Fruit fly (Drosophila melanogaster) whole organism, adult: ENCODE measurements around the gene sl.

Experiments
- CG11617 ChIP-seq: fragments of 200-800 bp; sonication (Bioruptor generic); optimal IDR thresholded peaks from 2 replicates; lab custom pipeline; 2017; ENCODE audit warnings: mild to moderate bottlenecking, missing biosample characterization, missing genetic modification reagents, missing genetic modification characterization
- CG12768 ChIP-seq: fragments of 200-800 bp; sonication (Bioruptor generic); optimal IDR thresholded peaks from 2 replicates; lab custom pipeline; 2017; ENCODE audit warnings: missing biosample characterization, missing genetic modification characterization, mild to moderate bottlenecking, moderate library complexity, missing genetic modification reagents
- CG14711 ChIP-seq: fragments of 200-800 bp; sonication (Bioruptor generic); optimal IDR thresholded peaks from 2 replicates; lab custom pipeline; 2018; ENCODE audit warnings: missing biosample characterization, mild to moderate bottlenecking, missing genetic modification characterization, moderate library complexity
- CG1620 ChIP-seq: fragments of 200-800 bp; sonication (Bioruptor generic); optimal IDR thresholded peaks from 2 replicates; lab custom pipeline; 2016; ENCODE audit warnings: missing biosample characterization, missing genetic modification characterization
- CG33017 ChIP-seq: fragments of 200-800 bp; sonication (Bioruptor generic); optimal IDR thresholded peaks from 2 replicates; lab custom pipeline; 2018; ENCODE audit warnings: missing biosample characterization, mild to moderate bottlenecking, missing genetic modification characterization, moderate library complexity
- CG5204 ChIP-seq: fragments of 200-800 bp; sonication (Bioruptor generic); optimal IDR thresholded peaks from 2 replicates; lab custom pipeline; 2016; ENCODE audit warnings: missing biosample characterization, missing genetic modification characterization
- CG7045 ChIP-seq: fragments of 200-800 bp; sonication (Bioruptor generic); optimal IDR thresholded peaks from 2 replicates; lab custom pipeline; 2017; ENCODE audit warnings: missing biosample characterization, mild to moderate bottlenecking, missing genetic modification characterization
- CG7101 ChIP-seq: fragments of 200-800 bp; sonication (Bioruptor generic); optimal IDR thresholded peaks from 2 replicates; lab custom pipeline; 2018; ENCODE audit warnings: missing biosample characterization, mild to moderate bottlenecking, missing genetic modification characterization, moderate library complexity
- Clk ChIP-seq: fragments of 200-800 bp; sonication (Bioruptor generic); optimal IDR thresholded peaks from 2 replicates; lab custom pipeline; 2017; ENCODE audit warnings: missing biosample characterization, missing genetic modification characterization
- Crg-1 ChIP-seq: fragments of 200-800 bp; sonication (Bioruptor generic); optimal IDR thresholded peaks from 2 replicates; lab custom pipeline; 2016; ENCODE audit warnings: missing biosample characterization, missing genetic modification characterization
- Hr96 ChIP-seq: fragments of 200-800 bp; sonication (Bioruptor generic); optimal IDR thresholded peaks from 2 replicates; lab custom pipeline; 2016; ENCODE audit warnings: missing biosample characterization, missing genetic modification characterization
- Mnt ChIP-seq: fragments of 200-800 bp; sonication (Bioruptor generic); optimal IDR thresholded peaks from 2 replicates; lab custom pipeline; 2016; ENCODE audit warnings: missing biosample characterization, mild to moderate bottlenecking, missing genetic modification characterization
- bab1 ChIP-seq: fragments of 200-800 bp; sonication (Bioruptor generic); optimal IDR thresholded peaks from 3 replicates; lab custom pipeline; 2019; ENCODE audit warnings: missing biosample characterization, mild to moderate bottlenecking, missing genetic modification characterization, moderate library complexity
- cic ChIP-seq: fragments of 200-800 bp; sonication (Bioruptor generic); optimal IDR thresholded peaks from 2 replicates; lab custom pipeline; 2017; ENCODE audit warnings: missing biosample characterization, mild to moderate bottlenecking, missing genetic modification characterization, moderate library complexity
- cnc ChIP-seq, 2 experiments: fragments of >200 bp; optimal IDR thresholded peaks; 2 replicates each; lab custom pipeline; 2017
- kay ChIP-seq: fragments of 200-800 bp; sonication (Bioruptor generic); peaks from one replicate; lab custom pipeline; 2016; ENCODE audit warnings: missing biosample characterization, missing genetic modification characterization, borderline replicate concordance
- ovo ChIP-seq: fragments of 200-800 bp; sonication (Bioruptor generic); optimal IDR thresholded peaks from 2 replicates; lab custom pipeline; 2016; ENCODE audit warnings: missing biosample characterization, missing genetic modification characterization
- pad ChIP-seq: fragments of 200-800 bp; sonication (Bioruptor generic); optimal IDR thresholded peaks from 3 replicates; lab custom pipeline; 2017; ENCODE audit warnings: missing biosample characterization, missing genetic modification characterization, mild to moderate bottlenecking, moderate library complexity, missing genetic modification reagents
- tj ChIP-seq: fragments of 200-800 bp; sonication (Bioruptor generic); optimal IDR thresholded peaks from 3 replicates; lab custom pipeline; 2017; ENCODE audit warnings: missing biosample characterization, mild to moderate bottlenecking, missing genetic modification characterization, moderate library complexity
- toe ChIP-seq: fragments of 200-800 bp; sonication (Bioruptor generic); optimal IDR thresholded peaks from 2 replicates; lab custom pipeline; 2016; ENCODE audit warnings: missing biosample characterization, missing genetic modification characterization

sl gene

DNA sequence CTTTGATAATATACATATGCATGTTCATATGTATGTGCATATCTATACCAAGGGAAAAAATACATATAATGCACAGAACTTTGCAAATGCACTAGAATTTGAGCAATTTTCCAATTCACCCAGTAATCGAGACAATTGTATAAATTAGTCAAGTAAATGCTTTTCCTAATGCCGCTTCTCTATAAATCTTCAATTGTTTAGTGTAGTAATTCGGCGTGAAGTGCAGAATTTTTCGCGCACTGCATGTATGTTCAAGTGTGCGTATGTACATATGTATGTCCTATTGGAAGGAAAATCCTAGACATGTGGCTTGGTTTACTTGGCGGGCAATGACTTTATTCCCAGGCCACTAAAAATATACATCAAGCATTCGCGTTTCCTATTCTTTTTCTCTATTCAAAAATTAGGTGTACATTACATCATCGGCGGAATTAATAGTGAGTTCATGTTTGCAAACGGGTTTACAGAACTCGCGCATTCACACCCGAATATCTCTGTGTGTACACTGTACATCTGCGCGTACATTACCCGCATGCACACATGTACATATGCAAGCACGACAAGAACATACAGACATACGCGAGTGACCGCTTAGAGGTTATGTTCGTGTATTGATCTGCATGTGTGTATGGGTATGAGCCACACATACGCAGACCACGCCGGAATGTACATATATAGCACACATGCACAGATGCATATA lies 31.1 kb upstream of the sl start:
- TF ChIP-seq ovo (GFP tag; lab: Kevin White, UChicago): peak; percentile 85
- peak; percentile 78 for TF ChIP-seq cic
- no peak for TF ChIP-seq kay (GFP tag; lab: Kevin White, UChicago)
- peak; percentile 65 for TF ChIP-seq tj
- TF ChIP-seq Crg-1 (GFP tag; lab: Kevin White, UChicago): peak; percentile 27
- TF ChIP-seq Clk: no peak
- TF ChIP-seq CG7101 (tag; lab: Kevin White, UChicago): peak; percentile 28
- TF ChIP-seq cnc (optimal IDR thresholded peaks at IDR 0.05; lab: Kevin White, UChicago): no peak
- peak; percentile 94 for TF ChIP-seq Mnt (GFP tag; lab: Kevin White, UChicago)
- TF ChIP-seq pad: peak; percentile 37

dm6 chrX:16319558-16319924 lies 30.6 kb upstream of the sl start:
- TF ChIP-seq CG5204 (GFP tag; lab: Kevin White, UChicago) (no peak), Mnt (GFP tag; lab: Kevin White, UChicago) (no peak), tj (no peak), pad (no peak), toe (no peak), CG12768 (no peak), CG33017 (tag; lab: Kevin White, UChicago) (no peak), CG14711 (tag; lab: Kevin White, UChicago) (no peak), Hr96 (GFP tag; lab: Kevin White, UChicago) (no peak), Crg-1 (GFP tag; lab: Kevin White, UChicago) (no peak), kay (GFP tag; lab: Kevin White, UChicago) (peak; percentile 86), CG1620 (GFP tag; lab: Kevin White, UChicago) (no peak), CG11617 (no peak), ovo (GFP tag; lab: Kevin White, UChicago) (no peak), cnc (optimal IDR thresholded peaks at IDR 0.05; lab: Kevin White, UChicago) (peak in 1 of 2 experiments; percentile 56), CG7045 (GFP tag; lab: Kevin White, UChicago) (no peak)

- TF ChIP-seq CG1620 (GFP tag; lab: Kevin White, UChicago) (peak; percentile 40), bab1 (GFP tag; lab: Kevin White, UChicago) (peak; percentile 50), CG33017 (tag; lab: Kevin White, UChicago) (peak; percentile 13), Hr96 (GFP tag; lab: Kevin White, UChicago) (no peak), CG7045 (GFP tag; lab: Kevin White, UChicago) (no peak), Crg-1 (GFP tag; lab: Kevin White, UChicago) (peak; percentile 72), kay (GFP tag; lab: Kevin White, UChicago) (no peak), tj (peak; percentile 75), CG12768 (peak; percentile 58), CG7101 (tag; lab: Kevin White, UChicago) (peak; percentile 66), CG14711 (tag; lab: Kevin White, UChicago) (peak; percentile 58), toe (no peak), cnc (optimal IDR thresholded peaks at IDR 0.05; lab: Kevin White, UChicago) (no peak), CG11617 (peak; percentile 21), ovo (GFP tag; lab: Kevin White, UChicago) (peak; percentile 31), cic (peak; percentile 17), pad (peak; percentile 13), Clk (no peak), Mnt (GFP tag; lab: Kevin White, UChicago) (peak; percentile 86), CG5204 (GFP tag; lab: Kevin White, UChicago) (no peak)
Measured at dm6 chrX:16320197-16320921, 29.8 kb upstream of the sl start, which contains the start of gene Cyp1. Cyp1 (minus strand) TSS chrX:16320370.

DNA sequence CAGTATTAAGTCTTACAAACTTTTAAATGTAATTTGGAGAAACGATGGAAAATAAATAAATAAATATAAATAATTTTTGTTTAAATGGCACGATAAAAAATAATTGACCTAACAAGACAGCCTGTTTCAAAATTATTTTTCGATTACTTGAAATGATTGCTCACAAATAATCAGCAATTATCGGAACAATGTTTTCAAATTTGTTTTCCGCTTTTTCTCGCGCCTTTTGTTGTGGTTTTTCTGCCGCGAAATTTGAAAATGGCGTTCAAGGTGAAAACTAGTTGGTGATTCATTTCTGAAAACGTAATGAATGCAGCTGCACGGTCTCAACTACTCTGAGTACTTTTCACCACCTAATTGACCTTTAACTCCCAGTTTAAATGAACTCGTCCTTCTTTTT lies 29.1 kb upstream of the sl start:
- no peak for TF ChIP-seq CG33017 (tag; lab: Kevin White, UChicago)
- peak; percentile 39 for TF ChIP-seq bab1 (GFP tag; lab: Kevin White, UChicago)
- no peak for TF ChIP-seq toe
- TF ChIP-seq kay (GFP tag; lab: Kevin White, UChicago): no peak
- TF ChIP-seq pad: no peak
- no peak for TF ChIP-seq ovo (GFP tag; lab: Kevin White, UChicago)
- TF ChIP-seq Crg-1 (GFP tag; lab: Kevin White, UChicago): no peak
- peak; percentile 1 for TF ChIP-seq CG14711 (tag; lab: Kevin White, UChicago)
- TF ChIP-seq tj: no peak
- TF ChIP-seq CG1620 (GFP tag; lab: Kevin White, UChicago): no peak
- no peak for TF ChIP-seq CG11617
- TF ChIP-seq CG5204 (GFP tag; lab: Kevin White, UChicago): no peak
- TF ChIP-seq Hr96 (GFP tag; lab: Kevin White, UChicago): no peak
- no peak for TF ChIP-seq Mnt (GFP tag; lab: Kevin White, UChicago)

DNA sequence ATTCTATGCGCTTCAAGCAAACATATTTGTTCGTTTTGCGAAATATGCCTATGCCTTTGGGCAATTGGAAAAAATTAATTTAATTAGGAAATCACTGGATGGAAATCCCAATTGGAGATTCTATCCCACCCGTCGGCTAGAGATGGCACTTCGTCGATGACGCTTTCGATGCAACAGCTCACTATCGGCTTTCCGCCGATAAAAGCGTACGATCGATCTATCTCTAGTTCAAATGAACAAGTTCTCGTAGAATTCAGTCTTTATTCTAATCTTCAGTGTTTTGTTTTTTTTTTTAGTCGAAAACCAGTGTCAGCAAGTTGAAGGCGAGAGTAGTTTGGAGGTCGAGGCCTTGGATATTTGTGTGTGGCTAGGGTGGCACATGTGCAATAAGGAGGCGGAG lies 27.1 kb upstream of the sl start, which contains the start of the genes CG9917 and CG32579:
TSS of gene CG9917 (minus strand) at position 169 of the 400 bp plus-strand sequence.
TSS of gene CG32579 (plus strand) at position 224 of the 400 bp plus-strand sequence.
- TF ChIP-seq CG7101 (tag; lab: Kevin White, UChicago) (peak; percentile 19), CG11617 (no peak), toe (no peak), Mnt (GFP tag; lab: Kevin White, UChicago) (peak; percentile 54), cnc (optimal IDR thresholded peaks at IDR 0.05; lab: Kevin White, UChicago) (no peak), kay (GFP tag; lab: Kevin White, UChicago) (no peak), CG7045 (GFP tag; lab: Kevin White, UChicago) (no peak), ovo (GFP tag; lab: Kevin White, UChicago) (no peak), CG5204 (GFP tag; lab: Kevin White, UChicago) (no peak), bab1 (GFP tag; lab: Kevin White, UChicago) (peak; percentile 50), CG14711 (tag; lab: Kevin White, UChicago) (peak; percentile 17), CG33017 (tag; lab: Kevin White, UChicago) (no peak), tj (peak; percentile 19), Hr96 (GFP tag; lab: Kevin White, UChicago) (no peak)
